Worm (Caenorhabditis elegans) whole organism, young adult: Measurements from ENCODE around the gene cysl-4.

Experiments
- F52B5.7 ChIP-seq: sonication (generic microtip); optimal IDR thresholded peaks from 2 replicates; lab custom pipeline; 2016; ENCODE audit warnings: mild to moderate bottlenecking, missing genetic modification characterization, missing compliant biosample characterization
- F57A8.1 ChIP-seq: fragments of 200-800 bp; sonication (Bioruptor generic); optimal IDR thresholded peaks from 2 replicates; lab custom pipeline; 2018; ENCODE audit warnings: mild to moderate bottlenecking, missing genetic modification characterization, moderate library complexity, missing compliant biosample characterization
- T26A5.8 ChIP-seq: sonication (generic microtip); optimal IDR thresholded peaks from 2 replicates; lab custom pipeline; 2016; ENCODE audit warnings: missing genetic modification characterization, missing compliant biosample characterization
- Y53G8AR.9 ChIP-seq: fragments of 200-800 bp; sonication (Bioruptor generic); conservative IDR thresholded peaks from 2 replicates; pipeline ENCODE4 v1.3.6; 2022; ENCODE audit warnings: missing genetic modification reagents, missing genetic modification characterization, missing compliant biosample characterization
- Y67H2A.10 ChIP-seq: fragments of 200-800 bp; sonication (Bioruptor generic); conservative IDR thresholded peaks from 2 replicates; pipeline ENCODE4 v1.3.6; 2022; ENCODE audit warnings: missing genetic modification reagents, missing genetic modification characterization, missing compliant biosample characterization
- atf-7 ChIP-seq: sonication (generic microtip); optimal IDR thresholded peaks from 2 replicates; lab custom pipeline; 2017; ENCODE audit warnings: mild to moderate bottlenecking, missing genetic modification characterization, missing compliant biosample characterization
- bed-1 ChIP-seq: fragments of 200-800 bp; sonication (Bioruptor generic); IDR thresholded peaks from 2 replicates; pipeline ENCODE4 v1.3.6; 2022; ENCODE audit warnings: missing genetic modification reagents, missing genetic modification characterization, missing compliant biosample characterization
- bed-2 ChIP-seq: fragments of 200-800 bp; sonication (Bioruptor generic); IDR thresholded peaks from 2 replicates; pipeline ENCODE4 v1.3.6; 2022; ENCODE audit warnings: missing genetic modification reagents, missing genetic modification characterization, missing compliant biosample characterization
- ccch-3 ChIP-seq: fragments of 200-800 bp; sonication (Bioruptor generic); optimal IDR thresholded peaks from 2 replicates; lab custom pipeline; 2018; ENCODE audit warnings: mild to moderate bottlenecking, missing genetic modification characterization, missing compliant biosample characterization
- ceh-100 ChIP-seq: fragments of 200-800 bp; sonication (Bioruptor generic); IDR thresholded peaks from 2 replicates; pipeline ENCODE4 v1.3.6; 2022; ENCODE audit warnings: missing genetic modification reagents, missing genetic modification characterization, missing compliant biosample characterization
- dpff-1 ChIP-seq: sonication (generic microtip); optimal IDR thresholded peaks from 2 replicates; lab custom pipeline; 2017; ENCODE audit warnings: mild to moderate bottlenecking, missing genetic modification characterization, missing compliant biosample characterization
- efl-1 ChIP-seq: fragments of 150-350 bp; optimal IDR thresholded peaks from 2 replicates; lab custom pipeline; 2014; ENCODE audit warnings: missing biosample characterization, missing genetic modification reagents, missing genetic modification characterization
- egl-18 ChIP-seq: fragments of 200-800 bp; sonication (Bioruptor generic); IDR thresholded peaks from 2 replicates; pipeline ENCODE4 v1.3.6; 2022; ENCODE audit warnings: missing genetic modification reagents, missing genetic modification characterization, missing compliant biosample characterization
- egrh-3 ChIP-seq: fragments of 200-800 bp; sonication (Bioruptor generic); IDR thresholded peaks from 2 replicates; pipeline ENCODE4 v1.3.6; 2022; ENCODE audit warnings: missing genetic modification reagents, missing genetic modification characterization, missing compliant biosample characterization
- hsf-1 ChIP-seq: fragments of 200-800 bp; sonication (Bioruptor generic); IDR thresholded peaks from 2 replicates; pipeline ENCODE4 v1.3.6; 2022; ENCODE audit warnings: missing genetic modification reagents, missing genetic modification characterization, missing compliant biosample characterization
- lag-1 ChIP-seq: fragments of 200-800 bp; sonication (Bioruptor generic); IDR thresholded peaks from 2 replicates; pipeline ENCODE4 v1.3.6; 2022; ENCODE audit warnings: missing genetic modification reagents, missing genetic modification characterization, missing compliant biosample characterization
- let-526 ChIP-seq: fragments of 200-800 bp; sonication (Bioruptor generic); IDR thresholded peaks from 2 replicates; pipeline ENCODE4 v1.3.6; 2022; ENCODE audit warnings: missing genetic modification reagents, missing genetic modification characterization, missing compliant biosample characterization
- let-607 ChIP-seq, 2 experiments: fragments of 200-800 bp in 1 of 2; sonication (Bioruptor generic) in 1 of 2; sonication (generic microtip) in 1 of 2; optimal IDR thresholded peaks; 2 replicates each; lab custom pipeline; 2016 to 2018; ENCODE audit warnings: mild to moderate bottlenecking in 2 of 2, missing compliant biosample characterization in 2 of 2, missing genetic modification characterization in 2 of 2, moderate library complexity in 2 of 2, missing genotype in 1 of 2
- lin-26 ChIP-seq: fragments of 200-800 bp; sonication (Bioruptor generic); IDR thresholded peaks from 2 replicates; pipeline ENCODE4 v1.3.6; 2022; ENCODE audit warnings: missing genetic modification reagents, missing genetic modification characterization, missing compliant biosample characterization
- madf-3 ChIP-seq: fragments of 200-800 bp; sonication (Bioruptor generic); IDR thresholded peaks from 2 replicates; pipeline ENCODE4 v1.3.6; 2022; ENCODE audit warnings: missing genetic modification reagents, missing genetic modification characterization, missing compliant biosample characterization
- madf-6 ChIP-seq: fragments of 200-800 bp; sonication (Bioruptor generic); IDR thresholded peaks from 2 replicates; pipeline ENCODE4 v1.3.6; 2022; ENCODE audit warnings: missing genetic modification reagents, missing genetic modification characterization, missing compliant biosample characterization
- mxl-1 ChIP-seq: sonication (generic microtip); optimal IDR thresholded peaks from 2 replicates; lab custom pipeline; 2016; ENCODE audit warnings: missing genetic modification characterization, missing compliant biosample characterization
- nhr-120 ChIP-seq: fragments of 200-800 bp; sonication (Bioruptor generic); IDR thresholded peaks from 2 replicates; pipeline ENCODE4 v1.3.6; 2022; ENCODE audit warnings: missing genetic modification characterization, missing compliant biosample characterization
- nhr-80 ChIP-seq: sonication (generic microtip); optimal IDR thresholded peaks from 2 replicates; lab custom pipeline; 2016; ENCODE audit warnings: missing genetic modification characterization, missing compliant biosample characterization
- rcor-1 ChIP-seq: fragments of 200-800 bp; sonication (Bioruptor generic); IDR thresholded peaks from 2 replicates; pipeline ENCODE4 v1.3.6; 2022; ENCODE audit warnings: missing genetic modification reagents, missing genetic modification characterization, missing compliant biosample characterization
- sea-2 ChIP-seq: fragments of 200-800 bp; sonication (Bioruptor generic); IDR thresholded peaks from 2 replicates; pipeline ENCODE4 v1.3.6; 2022; ENCODE audit warnings: missing genetic modification characterization, missing compliant biosample characterization
- sptf-2 ChIP-seq: fragments of 200-800 bp; sonication (Bioruptor generic); optimal IDR thresholded peaks from 2 replicates; lab custom pipeline; 2018; ENCODE audit warnings: mild to moderate bottlenecking, missing genetic modification characterization, missing compliant biosample characterization
- unc-62 ChIP-seq: fragments of 150-350 bp; optimal IDR thresholded peaks from 2 replicates; lab custom pipeline; 2014; ENCODE audit warnings: missing biosample characterization, missing genetic modification reagents, missing genetic modification characterization
- xnd-1 ChIP-seq: sonication (generic microtip); optimal IDR thresholded peaks from 2 replicates; lab custom pipeline; 2016; ENCODE audit warnings: missing genotype, missing genetic modification reagents, missing genetic modification characterization, missing compliant biosample characterization
- zfh-2 ChIP-seq: fragments of 200-800 bp; sonication (Bioruptor generic); conservative IDR thresholded peaks from 2 replicates; pipeline ENCODE4 v1.3.6; 2022; ENCODE audit warnings: missing genetic modification reagents, missing genetic modification characterization, missing compliant biosample characterization
- ztf-28 ChIP-seq: fragments of 200-800 bp; sonication (Bioruptor generic); IDR thresholded peaks from 2 replicates; pipeline ENCODE4 v1.3.6; 2022; ENCODE audit warnings: missing genetic modification reagents, missing genetic modification characterization, missing compliant biosample characterization

The cysl-4 gene

ce11 chrV:2029877-2030276 lies 25.1 kb downstream of the cysl-4 start, which contains the start of gene F59A7.12:
Gene F59A7.12 (plus strand): TSS chrV:2030177.
- TF ChIP-seq ceh-100 (no peak), rcor-1 (GFP tag; lab: Robert Waterston, UW) (no peak), ccch-3 (GFP tag; lab: Kevin White, UChicago) (no peak), let-526 (GFP tag; lab: Robert Waterston, UW) (no peak), unc-62 (GFP tag; lab: Kevin White, UChicago) (no peak)

- TF ChIP-seq madf-3: 0 out of 2 replicates have a peak, but pooled peaks have one; percentile 51
- peak; percentile 46; the same call in 1 of the 2 replicates for TF ChIP-seq zfh-2 (GFP tag; lab: Robert Waterston, UW)
- TF ChIP-seq xnd-1 (tag; lab: Kevin White, UChicago): no peak
Observed at ce11 chrV:2030661-2031060, 25.9 kb downstream of the cysl-4 start.

ce11 chrV:2031454-2031853 lies 26.7 kb downstream of the cysl-4 start, which contains the start of gene hil-6:
Gene hil-6 (minus strand): TSS chrV:2031554.
- no peak for TF ChIP-seq Y53G8AR.9 (GFP tag; lab: Robert Waterston, UW)
- no peak for TF ChIP-seq madf-6 (GFP tag; lab: Robert Waterston, UW)
- no peak for TF ChIP-seq dpff-1 (tag; lab: Kevin White, UChicago)
- no peak for TF ChIP-seq efl-1 (GFP tag; lab: Kevin White, UChicago)
- TF ChIP-seq bed-2 (GFP tag; lab: Robert Waterston, UW): no peak

- no peak for TF ChIP-seq sea-2 (GFP tag; lab: Robert Waterston, UW)
- no peak for TF ChIP-seq let-607 (tag; optimal IDR thresholded peaks at IDR 0.05; lab: Kevin White, UChicago)
- no peak for TF ChIP-seq ztf-28
- no peak for TF ChIP-seq F57A8.1 (GFP tag; lab: Kevin White, UChicago)
- TF ChIP-seq sptf-2 (GFP tag; lab: Kevin White, UChicago): no peak
Observed at ce11 chrV:2035545-2035944, 30.8 kb downstream of the cysl-4 start, which contains the start of gene srab-23. Gene srab-23 (minus strand): TSS chrV:2035645.

ce11 chrV:2045956-2046355 lies 41.2 kb downstream of the cysl-4 start, which contains the start of gene Y40B10A.5:
Gene Y40B10A.5 (minus strand): TSS chrV:2046056.
- TF ChIP-seq mxl-1 (tag; lab: Kevin White, UChicago): no peak
- TF ChIP-seq zfh-2 (GFP tag; lab: Robert Waterston, UW): no peak
- no peak for TF ChIP-seq nhr-120 (GFP tag; lab: Robert Waterston, UW)
- TF ChIP-seq F52B5.7 (tag; lab: Kevin White, UChicago): no peak
- no peak for TF ChIP-seq Y67H2A.10 (GFP tag; lab: Robert Waterston, UW)
- no peak for TF ChIP-seq lag-1 (GFP tag; lab: Robert Waterston, UW)

- TF ChIP-seq nhr-80 (peak; percentile 31), bed-1 (no peak)
Observed at ce11 chrV:2050136-2050535, 45.4 kb downstream of the cysl-4 start, which contains the start of gene comt-4. Gene comt-4 (minus strand): TSS chrV:2050185.

ce11 chrV:2050790-2051189 lies 46.0 kb downstream of the cysl-4 start:
- TF ChIP-seq egl-18 (GFP tag; lab: Robert Waterston, UW) (0 out of 2 replicates have a peak, but pooled peaks have one; percentile 28), atf-7 (tag; lab: Kevin White, UChicago) (no peak), egrh-3 (GFP tag; lab: Robert Waterston, UW) (peak; percentile 97), hsf-1 (GFP tag; lab: Robert Waterston, UW) (0 out of 2 replicates have a peak, but pooled peaks have one; percentile 8), T26A5.8 (tag; lab: Kevin White, UChicago) (no peak), lin-26 (GFP tag; lab: Robert Waterston, UW) (0 out of 2 replicates have a peak, but pooled peaks have one; percentile 48), madf-3 (0 out of 2 replicates have a peak, but pooled peaks have one; percentile 38), zfh-2 (GFP tag; lab: Robert Waterston, UW) (peak; percentile 93)
